Worm (Caenorhabditis elegans): Measurements from ENCODE around the gene acp-4.

DNA sequence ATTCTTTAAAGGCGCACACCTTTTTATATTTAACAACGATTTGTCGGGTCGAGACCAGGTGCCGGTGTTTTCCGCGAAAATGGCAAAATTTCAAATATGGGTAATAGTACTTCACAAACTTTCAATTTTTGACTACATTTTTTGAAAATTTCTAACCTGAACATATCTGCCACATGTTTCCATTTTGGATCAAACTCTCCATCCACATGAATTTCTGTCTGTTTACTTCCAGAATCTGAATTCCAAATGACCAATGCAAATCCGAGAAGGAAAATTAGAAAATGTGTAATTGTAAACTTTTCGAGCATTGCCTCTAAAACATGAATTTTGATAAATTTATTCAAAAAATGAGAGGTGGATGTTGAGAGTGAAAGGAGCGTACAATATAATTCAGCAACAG is 45.3 kb upstream of the acp-4 start, which contains the start of gene lact-4:
- no peak for TF ChIP-seq klf-2 (GFP tag; conservative IDR thresholded peaks at IDR 0.05)
- no peak for TF ChIP-seq tab-1 (GFP tag; IDR thresholded peaks at IDR 0.05)
- TF ChIP-seq ztf-29 (GFP tag; IDR thresholded peaks at IDR 0.05): no peak
- no peak for TF ChIP-seq flt-1 (GFP tag; IDR thresholded peaks at IDR 0.05)
- TF ChIP-seq ztf-23 (GFP tag; IDR thresholded peaks at IDR 0.05): no peak
- no peak for TF ChIP-seq ref-1 (GFP tag; conservative IDR thresholded peaks at IDR 0.05)
